Worm (Caenorhabditis elegans) whole organism, L1 larva: ENCODE measurements around the gene C45G9.6.

Source experiments
- dpl-1 ChIP-seq, 3 experiments: fragments of 150-350 bp in 2 of 3; sonication (generic microtip) in 1 of 3; optimal IDR thresholded peaks; 2 replicates each; lab custom pipeline; 2014 to 2017; ENCODE audit warnings: missing biosample characterization in 3 of 3, missing genetic modification characterization in 3 of 3, missing genetic modification reagents in 3 of 3
- hlh-17 ChIP-seq: fragments of 200-800 bp; sonication (Bioruptor generic); optimal IDR thresholded peaks from 2 replicates; lab custom pipeline; 2018; ENCODE audit warnings: missing genetic modification characterization, mild to moderate bottlenecking, missing compliant biosample characterization, moderate library complexity, borderline replicate concordance
- lin-39 ChIP-seq: fragments of 150-350 bp; optimal IDR thresholded peaks from 2 replicates; lab custom pipeline; 2014; ENCODE audit warnings: missing biosample characterization, missing genetic modification reagents, missing genetic modification characterization

- no peak for TF ChIP-seq hlh-17 (GFP tag; lab: Kevin White, UChicago)
- TF ChIP-seq lin-39 (tag; lab: Kevin White, UChicago) = no peak
- TF ChIP-seq dpl-1 (GFP tag; optimal IDR thresholded peaks at IDR 0.05; lab: Kevin White, UChicago) = no peak
Measured at ce11 chrIII:5036158-5036557, at the start of gene C45G9.6.
